Fruit fly (Drosophila melanogaster): ENCODE measurements around the gene Arp3.

DNA sequence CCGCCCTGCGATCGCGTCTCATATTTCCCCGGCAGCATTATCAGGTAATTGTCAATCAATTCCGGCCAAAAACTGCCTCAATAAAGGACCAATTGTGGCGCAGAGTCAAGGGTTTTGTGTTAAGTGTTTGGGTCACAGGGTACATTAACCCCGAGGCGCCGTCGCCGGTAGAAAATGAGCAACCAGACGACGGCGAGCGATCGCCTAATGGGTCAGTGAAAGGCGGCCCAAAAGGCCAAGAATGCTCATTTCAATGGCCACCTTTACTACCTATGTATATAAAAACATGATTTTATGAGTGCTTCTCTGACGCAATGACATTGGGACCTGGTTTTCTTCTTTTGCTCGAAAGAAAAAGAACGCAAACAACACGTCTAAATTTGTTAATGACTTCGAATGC is 36.1 kb downstream of the Arp3 start:
- TF ChIP-seq CTCF (optimal IDR thresholded peaks at IDR 0.05) (no peak), CG8478 (optimal IDR thresholded peaks at IDR 0.05) (no peak)

All from S2 (cell line).